Worm (Caenorhabditis elegans) whole organism, L2 larva: ENCODE measurements around the gene set-11.

ENCODE experiments used
- R02D3.7 ChIP-seq: fragments of 150-350 bp; optimal IDR thresholded peaks from 2 replicates; lab custom pipeline; 2014; ENCODE audit warnings: missing biosample characterization, missing genetic modification characterization
- ama-1 ChIP-seq: fragments of 150-350 bp; optimal IDR thresholded peaks from 2 replicates; lab custom pipeline; 2018; ENCODE audit warnings: inconsistent platforms
- unc-62 ChIP-seq: fragments of 150-350 bp; optimal IDR thresholded peaks from 2 replicates; lab custom pipeline; 2014; ENCODE audit warnings: missing biosample characterization, missing genetic modification reagents, missing genetic modification characterization

ce11 chrII:2739619-2740018 lies 47.2 kb upstream of the set-11 start, which contains the start of gene T05A8.6:
- TF ChIP-seq unc-62 (GFP tag; lab: Kevin White, UChicago) = no peak
- TF ChIP-seq ama-1 (lab: Kevin White, UChicago) = no peak
- TF ChIP-seq R02D3.7 (tag; lab: Kevin White, UChicago) = no peak
